Fruit fly (Drosophila melanogaster): ENCODE data around the gene Cul2.

Cul2 gene

DNA sequence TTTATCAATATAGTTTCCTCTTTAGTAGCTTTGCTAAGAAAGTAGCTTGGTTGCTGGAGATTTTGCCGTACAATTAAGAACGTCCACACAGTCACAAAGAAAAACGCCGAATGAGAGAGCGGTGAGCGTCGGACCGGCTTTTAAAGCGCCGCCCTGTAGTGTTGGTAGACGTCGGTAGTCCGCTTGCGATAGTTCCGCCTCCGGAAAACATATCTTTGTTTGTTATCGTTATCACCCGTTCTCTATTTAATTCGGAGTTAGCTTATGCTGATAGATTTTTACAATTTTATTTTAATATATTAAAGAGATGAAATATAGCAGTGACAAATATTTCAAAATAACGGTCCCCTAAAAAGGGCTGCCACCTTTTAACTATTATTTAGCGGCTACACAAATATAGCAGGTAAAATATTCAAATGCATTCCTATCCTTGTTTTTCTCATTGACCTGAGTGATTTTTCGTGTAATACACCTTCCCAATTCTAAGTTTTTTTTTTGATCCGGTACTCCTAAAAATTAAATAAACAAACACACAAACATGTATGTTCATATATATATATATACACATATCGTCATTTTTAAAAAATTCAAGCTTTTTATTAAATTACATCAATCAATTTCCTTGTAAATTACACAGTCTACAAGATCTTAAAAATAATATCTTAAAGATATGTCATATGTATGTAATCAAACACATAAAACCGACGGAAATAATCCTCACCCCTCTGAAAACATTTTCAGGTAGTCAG lies 28.5 kb upstream of the Cul2 start, which contains the start of gene Df31:
Gene Df31 (minus strand): TSS at position 119 of the 749 bp plus-strand sequence.
- TF ChIP-seq Hnf4 (GFP tag; optimal IDR thresholded peaks at IDR 0.05) (peak; percentile 81), dmrt93B (GFP tag; optimal IDR thresholded peaks at IDR 0.05) (peak; percentile 34), CrebA (GFP tag; optimal IDR thresholded peaks at IDR 0.05; ENCODE audit: borderline replicate concordance) (peak; percentile 6), Dfd (GFP tag; optimal IDR thresholded peaks at IDR 0.05) (no peak), woc (GFP tag; optimal IDR thresholded peaks at IDR 0.05) (peak; percentile 22), sv (GFP tag; optimal IDR thresholded peaks at IDR 0.05) (peak; percentile 71), CG32264 (GFP tag; optimal IDR thresholded peaks at IDR 0.05) (no peak), psq (GFP tag; optimal IDR thresholded peaks at IDR 0.05) (peak; percentile 16), GATAd (GFP tag; optimal IDR thresholded peaks at IDR 0.05) (peak; percentile 57), rgr (GFP tag; optimal IDR thresholded peaks at IDR 0.05) (peak; percentile 73), ey (GFP tag; optimal IDR thresholded peaks at IDR 0.05) (peak; percentile 13), Sp1 (GFP tag; optimal IDR thresholded peaks at IDR 0.05) (peak; percentile 62), br (GFP tag; optimal IDR thresholded peaks at IDR 0.05) (peak; percentile 70), Myc (optimal IDR thresholded peaks at IDR 0.05) (no peak), HLH106 (tag; optimal IDR thresholded peaks at IDR 0.05) (peak; percentile 58), OdsH (GFP tag; optimal IDR thresholded peaks at IDR 0.05) (peak; percentile 47), sage (GFP tag; optimal IDR thresholded peaks at IDR 0.05) (peak; percentile 6), Hr83 (GFP tag; optimal IDR thresholded peaks at IDR 0.05; ENCODE audit: poor library complexity, severe bottlenecking) (peak; percentile 92), Abd-B (GFP tag; optimal IDR thresholded peaks at IDR 0.05) (no peak), lola (GFP tag; optimal IDR thresholded peaks at IDR 0.05) (no peak), CG9705 (GFP tag; optimal IDR thresholded peaks at IDR 0.05) (peak; percentile 50), brk (GFP tag; optimal IDR thresholded peaks at IDR 0.05) (peak; percentile 56), Dif (GFP tag; optimal IDR thresholded peaks at IDR 0.05; ENCODE audit: partially characterized antibody) (peak; percentile 58), tai (GFP tag; optimal IDR thresholded peaks at IDR 0.05) (peak; percentile 80), h (GFP tag; optimal IDR thresholded peaks at IDR 0.05) (peak; percentile 71), usp (GFP tag; optimal IDR thresholded peaks at IDR 0.05) (no peak), dsf (GFP tag; optimal IDR thresholded peaks at IDR 0.05; ENCODE audit: borderline replicate concordance) (no peak), Jra (GFP tag; optimal IDR thresholded peaks at IDR 0.05) (peak; percentile 69), fru (GFP tag; optimal IDR thresholded peaks at IDR 0.05) (peak; percentile 24), jim (GFP tag; optimal IDR thresholded peaks at IDR 0.05) (peak; percentile 76), foxo (GFP tag; optimal IDR thresholded peaks at IDR 0.05) (peak in 1 of 2 experiments; percentile 66), dl (GFP tag; optimal IDR thresholded peaks at IDR 0.05; ENCODE audit: insufficient read depth in 1 of 2, partially characterized antibody in 2 of 2) (no peak)

DNA sequence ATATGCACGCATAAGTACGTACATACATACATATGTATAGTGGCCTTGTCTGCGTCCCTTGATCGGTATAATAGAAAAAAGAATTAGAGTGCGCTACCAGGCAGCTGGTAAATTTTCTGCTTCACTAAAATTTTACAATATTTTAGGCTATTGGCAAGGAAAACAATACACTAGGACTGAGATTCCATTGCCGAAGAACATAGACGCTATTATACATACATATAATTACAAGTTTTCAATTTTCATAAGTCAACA lies 28.0 kb upstream of the Cul2 start:
- TF ChIP-seq Dfd (GFP tag; optimal IDR thresholded peaks at IDR 0.05) (no peak), GATAd (GFP tag; optimal IDR thresholded peaks at IDR 0.05) (no peak), sage (GFP tag; optimal IDR thresholded peaks at IDR 0.05) (no peak), N (GFP tag; optimal IDR thresholded peaks at IDR 0.05) (no peak), Myc (optimal IDR thresholded peaks at IDR 0.05) (no peak)

dm6 chr2L:21632032-21632587 lies 26.4 kb upstream of the Cul2 start, which contains the start of gene Ac3:
Gene Ac3, plus strand, starts transcription at chr2L:21632587.
- TF ChIP-seq dsf (GFP tag; optimal IDR thresholded peaks at IDR 0.05; ENCODE audit: borderline replicate concordance) (no peak), Rel (GFP tag; optimal IDR thresholded peaks at IDR 0.05) (no peak), Rel (tag; optimal IDR thresholded peaks at IDR 0.05) (no peak), Dfd (GFP tag; optimal IDR thresholded peaks at IDR 0.05) (no peak), Abd-B (GFP tag; optimal IDR thresholded peaks at IDR 0.05) (no peak), psq (GFP tag; optimal IDR thresholded peaks at IDR 0.05) (no peak), usp (GFP tag; optimal IDR thresholded peaks at IDR 0.05) (no peak), Mio (GFP tag; optimal IDR thresholded peaks at IDR 0.05) (no peak), rgr (GFP tag; optimal IDR thresholded peaks at IDR 0.05) (no peak), brk (GFP tag; optimal IDR thresholded peaks at IDR 0.05) (no peak), HLH106 (tag; optimal IDR thresholded peaks at IDR 0.05) (no peak), br (GFP tag; optimal IDR thresholded peaks at IDR 0.05) (no peak), Hr78 (GFP tag; optimal IDR thresholded peaks at IDR 0.05) (no peak), dl (GFP tag; optimal IDR thresholded peaks at IDR 0.05; ENCODE audit: insufficient read depth in 1 of 2, partially characterized antibody in 2 of 2) (no peak), Jra (GFP tag; optimal IDR thresholded peaks at IDR 0.05) (no peak), pan (optimal IDR thresholded peaks at IDR 0.05) (no peak), tai (GFP tag; optimal IDR thresholded peaks at IDR 0.05) (no peak), h (GFP tag; optimal IDR thresholded peaks at IDR 0.05) (no peak)
